Worm (Caenorhabditis elegans) whole organism, L4 larva: Measurements from ENCODE around the gene npr-27.

Source experiments
- D1046.2 ChIP-seq: fragments of 200-800 bp; sonication (Bioruptor generic); IDR thresholded peaks from 2 replicates; pipeline ENCODE4 v1.3.6; 2022; ENCODE audit warnings: missing genetic modification characterization, missing compliant biosample characterization
- F10B5.3 ChIP-seq: sonication (generic microtip); optimal IDR thresholded peaks from 2 replicates; lab custom pipeline; 2016; ENCODE audit warnings: mild to moderate bottlenecking, missing genetic modification characterization, missing compliant biosample characterization
- R02D3.7 ChIP-seq: fragments of 150-350 bp; sonication (generic microtip); optimal IDR thresholded peaks from 3 replicates; lab custom pipeline; 2014; ENCODE audit warnings: missing biosample characterization, missing genetic modification characterization
- Y48G9A.11 ChIP-seq: fragments of 200-800 bp; sonication (Bioruptor generic); IDR thresholded peaks from 2 replicates; pipeline ENCODE4 v1.3.6; 2022; ENCODE audit warnings: missing genetic modification reagents, missing genetic modification characterization, missing compliant biosample characterization
- Y5F2A.4 ChIP-seq: fragments of 200-800 bp; sonication (Bioruptor generic); optimal IDR thresholded peaks from 2 replicates; lab custom pipeline; 2018; ENCODE audit warnings: mild to moderate bottlenecking, missing genetic modification characterization, missing compliant biosample characterization
- aha-1 ChIP-seq: fragments of 150-350 bp; peaks from one replicate; lab custom pipeline; 2014; ENCODE audit warnings: missing biosample characterization, missing genetic modification characterization
- ama-1 ChIP-seq: fragments of 150-350 bp; optimal IDR thresholded peaks from 2 replicates; lab custom pipeline; 2014; ENCODE audit warnings: inconsistent platforms, mixed read lengths
- ceh-28 ChIP-seq: fragments of 150-350 bp; optimal IDR thresholded peaks from 2 replicates; lab custom pipeline; 2014; ENCODE audit warnings: missing biosample characterization, missing genetic modification reagents, missing genetic modification characterization
- ceh-32 ChIP-seq: sonication (generic microtip); optimal IDR thresholded peaks from 2 replicates; lab custom pipeline; 2016; ENCODE audit warnings: mild to moderate bottlenecking, missing genetic modification characterization, missing compliant biosample characterization; ENCODE audit not compliant: poor library complexity
- ceh-44 ChIP-seq: fragments of 200-800 bp; sonication (Bioruptor generic); IDR thresholded peaks from 2 replicates; pipeline ENCODE4 v1.3.6; 2022; ENCODE audit warnings: missing genetic modification reagents, missing genetic modification characterization, missing compliant biosample characterization
- ceh-62 ChIP-seq: sonication (generic microtip); optimal IDR thresholded peaks from 2 replicates; lab custom pipeline; 2017; ENCODE audit warnings: missing biosample characterization, missing genetic modification characterization
- cey-2 ChIP-seq: sonication (generic microtip); optimal IDR thresholded peaks from 3 replicates; lab custom pipeline; 2017; ENCODE audit warnings: missing genetic modification characterization, mild to moderate bottlenecking, missing compliant biosample characterization, antibody characterized with exemption, borderline replicate concordance; ENCODE audit not compliant: insufficient read depth
- dmd-6 ChIP-seq: fragments of 200-800 bp; sonication (Bioruptor generic); IDR thresholded peaks from 2 replicates; pipeline ENCODE4 v1.3.6; 2022; ENCODE audit warnings: missing genetic modification reagents, missing genetic modification characterization, missing compliant biosample characterization
- dpl-1 ChIP-seq: fragments of 150-350 bp; optimal IDR thresholded peaks from 2 replicates; lab custom pipeline; 2014; ENCODE audit warnings: missing biosample characterization, missing genetic modification reagents, missing genetic modification characterization
- duxl-1 ChIP-seq: sonication (generic microtip); optimal IDR thresholded peaks from 2 replicates; lab custom pipeline; 2016; ENCODE audit warnings: mild to moderate bottlenecking, missing genetic modification characterization, moderate library complexity, missing compliant biosample characterization; ENCODE audit not compliant: poor library complexity
- dve-1 ChIP-seq: sonication (generic microtip); optimal IDR thresholded peaks from 2 replicates; lab custom pipeline; 2017; ENCODE audit warnings: antibody characterized with exemption, mild to moderate bottlenecking, missing genetic modification characterization, missing compliant biosample characterization; ENCODE audit not compliant: insufficient read depth
- egl-43 ChIP-seq: fragments of 200-800 bp; sonication (Bioruptor generic); IDR thresholded peaks from 2 replicates; pipeline ENCODE4 v1.3.6; 2022; ENCODE audit warnings: missing genetic modification reagents, missing genetic modification characterization, missing compliant biosample characterization
- hif-1 ChIP-seq, 2 experiments: sonication (generic microtip); optimal IDR thresholded peaks; 2 replicates each; lab custom pipeline; 2016 to 2017; ENCODE audit warnings: missing compliant biosample characterization in 2 of 2, missing genetic modification characterization in 2 of 2, missing genetic modification reagents in 2 of 2, missing genotype in 2 of 2, mild to moderate bottlenecking in 1 of 2
- hmg-1.1 ChIP-seq: fragments of 200-800 bp; sonication (Bioruptor generic); IDR thresholded peaks from 2 replicates; pipeline ENCODE4 v1.3.6; 2022; ENCODE audit warnings: missing genetic modification reagents, missing genetic modification characterization, missing compliant biosample characterization
- lim-7 ChIP-seq: fragments of 200-800 bp; sonication (Bioruptor generic); IDR thresholded peaks from 2 replicates; pipeline ENCODE4 v1.3.6; 2022; ENCODE audit warnings: missing genetic modification characterization, missing compliant biosample characterization
- lin-15B ChIP-seq: fragments of 150-350 bp; sonication (generic microtip); optimal IDR thresholded peaks from 3 replicates; lab custom pipeline; 2014; ENCODE audit warnings: missing biosample characterization, missing genetic modification characterization
- lin-29 ChIP-seq: fragments of 200-800 bp; sonication (Bioruptor generic); IDR thresholded peaks from 2 replicates; pipeline ENCODE4 v1.3.6; 2022; ENCODE audit warnings: missing genetic modification reagents, missing genetic modification characterization, missing compliant biosample characterization
- lin-39 ChIP-seq: fragments of 150-350 bp; optimal IDR thresholded peaks from 2 replicates; lab custom pipeline; 2014; ENCODE audit warnings: missing biosample characterization, missing genetic modification reagents, missing genetic modification characterization
- lsy-2 ChIP-seq, 2 experiments: fragments of 150-350 bp in 1 of 2; sonication (generic microtip) in 1 of 2; optimal IDR thresholded peaks; 2 replicates each; lab custom pipeline; 2014 to 2017; ENCODE audit warnings: missing biosample characterization in 2 of 2, missing genetic modification characterization in 2 of 2
- madf-5 ChIP-seq, 2 experiments: fragments of 200-800 bp; sonication (Bioruptor generic); IDR thresholded peaks; 2 replicates each; pipeline ENCODE4 v1.3.6; 2022; ENCODE audit warnings: missing compliant biosample characterization in 2 of 2, missing genetic modification characterization in 2 of 2
- mdl-1 ChIP-seq, 2 experiments: fragments of 150-350 bp in 1 of 2; sonication (generic microtip) in 1 of 2; optimal IDR thresholded peaks; 2 replicates each; lab custom pipeline; 2014 to 2017; ENCODE audit warnings: missing biosample characterization in 2 of 2, missing genetic modification characterization in 2 of 2
- mdt-29 ChIP-seq: fragments of 200-800 bp; sonication (Bioruptor generic); IDR thresholded peaks from 2 replicates; pipeline ENCODE4 v1.3.6; 2022; ENCODE audit warnings: missing genetic modification reagents, missing genetic modification characterization, missing compliant biosample characterization
- mes-2 ChIP-seq: sonication (generic microtip); optimal IDR thresholded peaks from 2 replicates; lab custom pipeline; 2016; ENCODE audit warnings: missing genotype, mild to moderate bottlenecking, missing genetic modification characterization, missing compliant biosample characterization; ENCODE audit not compliant: poor library complexity, severe bottlenecking
- mxl-3 ChIP-seq: fragments of 200-800 bp; sonication (Bioruptor generic); optimal IDR thresholded peaks from 2 replicates; lab custom pipeline; 2018; ENCODE audit warnings: mild to moderate bottlenecking, missing genetic modification characterization, missing compliant biosample characterization
- nhr-111 ChIP-seq: fragments of 200-800 bp; sonication (Bioruptor generic); optimal IDR thresholded peaks from 2 replicates; lab custom pipeline; 2018; ENCODE audit warnings: mild to moderate bottlenecking, missing genetic modification characterization, missing compliant biosample characterization
- nhr-25 ChIP-seq: sonication (generic microtip); optimal IDR thresholded peaks from 2 replicates; lab custom pipeline; 2017; ENCODE audit warnings: missing genetic modification characterization, mild to moderate bottlenecking, missing compliant biosample characterization, antibody characterized with exemption, moderate library complexity, borderline replicate concordance; ENCODE audit not compliant: insufficient read depth
- nhr-28 ChIP-seq: fragments of 150-350 bp; optimal IDR thresholded peaks from 2 replicates; lab custom pipeline; 2014; ENCODE audit warnings: missing biosample characterization, missing genetic modification characterization
- nhr-41 ChIP-seq: fragments of 200-800 bp; sonication (Bioruptor generic); IDR thresholded peaks from 2 replicates; pipeline ENCODE4 v1.3.6; 2022; ENCODE audit warnings: missing genetic modification reagents, missing genetic modification characterization, missing compliant biosample characterization
- nhr-48 ChIP-seq: sonication (generic microtip); optimal IDR thresholded peaks from 2 replicates; lab custom pipeline; 2016; ENCODE audit warnings: mild to moderate bottlenecking, missing genetic modification characterization, missing compliant biosample characterization
- skn-1 ChIP-seq: fragments of 150-350 bp; optimal IDR thresholded peaks from 2 replicates; lab custom pipeline; 2014; ENCODE audit warnings: missing biosample characterization, missing genetic modification characterization
- snpc-1.2 ChIP-seq: fragments of 200-800 bp; sonication (Bioruptor generic); IDR thresholded peaks from 2 replicates; pipeline ENCODE4 v1.3.6; 2022; ENCODE audit warnings: missing genetic modification reagents, missing genetic modification characterization, missing compliant biosample characterization
- snpc-4 ChIP-seq: fragments of 150-350 bp; optimal IDR thresholded peaks from 2 replicates; lab custom pipeline; 2014; ENCODE audit warnings: missing biosample characterization, missing genetic modification characterization
- spr-3 ChIP-seq: fragments of 200-800 bp; sonication (Bioruptor generic); optimal IDR thresholded peaks from 2 replicates; lab custom pipeline; 2018; ENCODE audit warnings: mild to moderate bottlenecking, missing genetic modification characterization, missing compliant biosample characterization
- tra-1 ChIP-seq: fragments of 200-800 bp; sonication (Bioruptor generic); IDR thresholded peaks from 2 replicates; pipeline ENCODE4 v1.3.6; 2022; ENCODE audit warnings: missing genetic modification reagents, missing genetic modification characterization, missing compliant biosample characterization
- unc-130 ChIP-seq: sonication (generic microtip); optimal IDR thresholded peaks from 2 replicates; lab custom pipeline; 2016; ENCODE audit warnings: missing genetic modification reagents, missing genetic modification characterization, missing compliant biosample characterization
- unc-39 ChIP-seq: sonication (generic microtip); optimal IDR thresholded peaks from 2 replicates; lab custom pipeline; 2017; ENCODE audit warnings: missing biosample characterization, missing genetic modification characterization
- unc-62 ChIP-seq, 3 experiments: fragments of 150-350 bp in 1 of 3; sonication (generic microtip); optimal IDR thresholded peaks in 2 of 3; peaks in 1 of 3; 1 replicate in 1 of 3; 2 replicates in 2 of 3; lab custom pipeline; 2014 to 2017; ENCODE audit warnings: missing biosample characterization in 3 of 3, missing genetic modification characterization in 3 of 3, missing genetic modification reagents in 3 of 3, missing genotype in 1 of 3
- zag-1 ChIP-seq: fragments of 150-350 bp; optimal IDR thresholded peaks from 2 replicates; lab custom pipeline; 2014; ENCODE audit warnings: missing biosample characterization, missing genetic modification characterization
- zip-11 ChIP-seq: fragments of 200-800 bp; sonication (Bioruptor generic); IDR thresholded peaks from 2 replicates; pipeline ENCODE4 v1.3.6; 2022; ENCODE audit warnings: missing genetic modification characterization, missing compliant biosample characterization
- ztf-7 ChIP-seq: fragments of 150-350 bp; optimal IDR thresholded peaks from 2 replicates; lab custom pipeline; 2014; ENCODE audit warnings: missing biosample characterization, missing genetic modification characterization

The npr-27 gene

ce11 chrIV:7339095-7339494 lies 33.7 kb downstream of the npr-27 start:
- TF ChIP-seq lim-7 (GFP tag; lab: Robert Waterston, UW) (no peak), lin-29 (GFP tag; lab: Robert Waterston, UW) (no peak), ceh-28 (tag; lab: Kevin White, UChicago) (no peak), nhr-48 (tag; lab: Kevin White, UChicago) (no peak), aha-1 (tag; lab: Kevin White, UChicago) (peak; percentile 96), dpl-1 (GFP tag; lab: Kevin White, UChicago) (no peak)

- TF ChIP-seq F10B5.3 (tag; lab: Kevin White, UChicago): no peak
- peak in 1 of 2 experiments; percentile 86 for TF ChIP-seq unc-62 (GFP tag; optimal IDR thresholded peaks at IDR 0.05 in 1 of 2; lab: Kevin White, UChicago)
- no peak for TF ChIP-seq unc-62 (tag; optimal IDR thresholded peaks at IDR 0.05; lab: Kevin White, UChicago)
Observed at ce11 chrIV:7342144-7342543, 36.7 kb downstream of the npr-27 start.

DNA sequence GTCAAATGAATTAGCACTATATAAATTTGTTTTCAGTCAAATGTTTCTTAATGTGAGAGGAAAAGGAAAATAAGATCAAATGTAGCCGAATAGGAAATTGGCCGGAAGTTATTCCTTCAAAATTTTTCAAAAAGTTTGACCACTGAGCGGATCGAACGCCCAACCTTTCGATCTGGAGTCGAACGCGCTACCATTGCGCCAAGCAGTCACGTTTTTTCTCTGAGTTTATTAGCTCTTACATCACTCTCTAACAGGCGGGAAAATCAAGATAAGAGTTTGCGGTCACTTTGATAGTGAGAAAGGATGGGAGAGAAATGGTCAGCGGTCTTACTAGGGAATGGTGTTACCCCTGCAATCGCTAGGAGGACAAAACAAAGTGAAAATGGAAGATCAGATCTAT lies 38.6 kb downstream of the npr-27 start:
- TF ChIP-seq unc-62 (GFP tag; optimal IDR thresholded peaks at IDR 0.05 in 1 of 2; lab: Kevin White, UChicago) (no peak), unc-62 (tag; optimal IDR thresholded peaks at IDR 0.05; lab: Kevin White, UChicago) (no peak), mdt-29 (GFP tag; lab: Robert Waterston, UW) (peak; percentile 34; the same call in 1 of the 2 replicates), dmd-6 (peak; percentile 37), Y48G9A.11 (GFP tag; lab: Robert Waterston, UW) (peak; percentile 26; the same call in 1 of the 2 replicates), ceh-44 (GFP tag; lab: Robert Waterston, UW) (peak; percentile 68), ama-1 (lab: Kevin White, UChicago) (no peak), skn-1 (no peak), unc-39 (tag; lab: Kevin White, UChicago) (no peak), lin-39 (no peak), ceh-62 (no peak), dve-1 (tag; lab: Kevin White, UChicago) (no peak), hif-1 (tag; optimal IDR thresholded peaks at IDR 0.05; lab: Kevin White, UChicago) (no peak), snpc-4 (tag; lab: Kevin White, UChicago) (no peak), lin-29 (GFP tag; lab: Robert Waterston, UW) (no peak), duxl-1 (tag; lab: Kevin White, UChicago) (peak; percentile 60), tra-1 (peak; percentile 51; the same call in 1 of the 2 replicates), nhr-25 (tag; lab: Kevin White, UChicago) (no peak), lsy-2 (tag; optimal IDR thresholded peaks at IDR 0.05; lab: Kevin White, UChicago) (no peak), cey-2 (tag; lab: Kevin White, UChicago) (no peak), nhr-111 (GFP tag; lab: Kevin White, UChicago) (no peak), lin-15B (tag; lab: Kevin White, UChicago) (no peak), ztf-7 (tag; lab: Kevin White, UChicago) (no peak), snpc-1.2 (GFP tag; lab: Robert Waterston, UW) (peak; percentile 83), madf-5 (GFP tag; IDR thresholded peaks at IDR 0.05; lab: Robert Waterston, UW) (peak in 1 of 2 experiments; percentile 74; a peak in 1 of 4 replicates), Y5F2A.4 (GFP tag; lab: Kevin White, UChicago) (no peak), nhr-41 (GFP tag; lab: Robert Waterston, UW) (peak; percentile 48; the same call in 1 of the 2 replicates), mxl-3 (GFP tag; lab: Kevin White, UChicago) (no peak), unc-130 (GFP tag; lab: Kevin White, UChicago) (no peak), hmg-1.1 (GFP tag; lab: Robert Waterston, UW) (peak; percentile 40; the same call in 1 of the 2 replicates), zag-1 (no peak), mes-2 (tag; lab: Kevin White, UChicago) (no peak), mdl-1 (tag; optimal IDR thresholded peaks at IDR 0.05; lab: Kevin White, UChicago) (peak in 1 of 2 experiments; percentile 32), zip-11 (GFP tag; lab: Robert Waterston, UW) (0 out of 2 replicates have a peak, but pooled peaks have one; percentile 35), D1046.2 (GFP tag; lab: Robert Waterston, UW) (peak; percentile 65; the same call in 1 of the 2 replicates), spr-3 (GFP tag; lab: Kevin White, UChicago) (no peak), egl-43 (GFP tag; lab: Robert Waterston, UW) (peak; percentile 88; the same call in 1 of the 2 replicates), ceh-32 (tag; lab: Kevin White, UChicago) (no peak), nhr-28 (tag; lab: Kevin White, UChicago) (no peak), R02D3.7 (tag; lab: Kevin White, UChicago) (no peak)
